Worm (Caenorhabditis elegans) whole organism, early embryonic: ENCODE data around the gene F46H5.7.

Experiments used
- F13C5.2 ChIP-seq: sonication (generic microtip); optimal IDR thresholded peaks from 2 replicates; lab custom pipeline; 2017; ENCODE audit warnings: mild to moderate bottlenecking, missing genetic modification characterization, inconsistent platforms, missing compliant biosample characterization
- aly-1 ChIP-seq: sonication (generic microtip); optimal IDR thresholded peaks from 2 replicates; lab custom pipeline; 2016; ENCODE audit warnings: missing genetic modification characterization, missing compliant biosample characterization
- ama-1 ChIP-seq: fragments of 150-350 bp; optimal IDR thresholded peaks from 2 replicates; lab custom pipeline; 2014
- flt-1 ChIP-seq: fragments of 200-800 bp; sonication (Bioruptor generic); IDR thresholded peaks from 2 replicates; pipeline ENCODE4 v1.3.6; 2022; ENCODE audit warnings: missing genetic modification characterization, missing compliant biosample characterization
- hmg-4 ChIP-seq: fragments of 200-800 bp; sonication (Bioruptor generic); optimal IDR thresholded peaks from 2 replicates; lab custom pipeline; 2018; ENCODE audit warnings: mild to moderate bottlenecking, missing genetic modification characterization, missing compliant biosample characterization
- hnd-1 ChIP-seq: sonication (generic microtip); optimal IDR thresholded peaks from 2 replicates; lab custom pipeline; 2016; ENCODE audit warnings: missing genetic modification characterization, missing compliant biosample characterization
- pes-1 ChIP-seq: fragments of 200-800 bp; sonication (Bioruptor generic); IDR thresholded peaks from 2 replicates; pipeline ENCODE4 v1.3.6; 2022; ENCODE audit warnings: missing genetic modification reagents, missing genetic modification characterization, missing compliant biosample characterization
- tbx-11 ChIP-seq: fragments of 200-800 bp; sonication (Bioruptor generic); IDR thresholded peaks from 2 replicates; pipeline ENCODE4 v1.3.6; 2022; ENCODE audit warnings: missing genetic modification characterization, missing compliant biosample characterization

ce11 chrX:7269379-7269778 lies 26.6 kb upstream of the F46H5.7 start, which contains the start of gene grd-7:
- TF ChIP-seq hmg-4 (GFP tag; lab: Kevin White, UChicago) (no peak), tbx-11 (GFP tag; lab: Robert Waterston, UW) (no peak), aly-1 (no peak), pes-1 (GFP tag; lab: Robert Waterston, UW) (no peak), ama-1 (lab: Kevin White, UChicago) (no peak), flt-1 (GFP tag; lab: Robert Waterston, UW) (no peak), hnd-1 (tag; lab: Kevin White, UChicago) (no peak), F13C5.2 (tag; lab: Kevin White, UChicago) (no peak)
